Fruit fly (Drosophila melanogaster): ENCODE results near the gene CG14841.

Gene CG14841

dm6 chr3R:14277894-14278522, 15.8 kb upstream of the CG14841 start (continued):
- peak; percentile 32 for TF ChIP-seq ems (GFP tag; optimal IDR thresholded peaks at IDR 0.05)
- no peak for TF ChIP-seq CG3281 (GFP tag; optimal IDR thresholded peaks at IDR 0.05)
- TF ChIP-seq CHES-1-like (GFP tag; optimal IDR thresholded peaks at IDR 0.05), result no peak
- TF ChIP-seq gcm (GFP tag; optimal IDR thresholded peaks at IDR 0.05), result no peak
- TF ChIP-seq CG10147 (GFP tag; optimal IDR thresholded peaks at IDR 0.05), result no peak
- TF ChIP-seq br (optimal IDR thresholded peaks at IDR 0.05), result no peak
- TF ChIP-seq gcm2 (GFP tag; optimal IDR thresholded peaks at IDR 0.05), result peak; percentile 18
- TF ChIP-seq Bgb (GFP tag; IDR thresholded peaks at IDR 0.05; ENCODE audit: partially characterized antibody), result no peak
- peak; percentile 3 for TF ChIP-seq CG9797 (GFP tag; optimal IDR thresholded peaks at IDR 0.05)
- peak; percentile 89 for TF ChIP-seq CG6813 (GFP tag; optimal IDR thresholded peaks at IDR 0.05)
- TF ChIP-seq CkIIα-i1 (GFP tag; IDR thresholded peaks at IDR 0.05), result no peak
- TF ChIP-seq CG4404 (GFP tag; IDR thresholded peaks at IDR 0.05), result peak; percentile 93
- TF ChIP-seq bowl (GFP tag; IDR thresholded peaks at IDR 0.05), result peak; percentile 61; the same call in 1 of the 2 replicates
- peak; percentile 47 for TF ChIP-seq CG5245 (GFP tag; optimal IDR thresholded peaks at IDR 0.05)
- TF ChIP-seq sd (tag; optimal IDR thresholded peaks at IDR 0.05), result no peak
- TF ChIP-seq emc (GFP tag; optimal IDR thresholded peaks at IDR 0.05), result no peak
- no peak for TF ChIP-seq Jarid2 (GFP tag; optimal IDR thresholded peaks at IDR 0.05)
- TF ChIP-seq CG9876 (GFP tag; optimal IDR thresholded peaks at IDR 0.05), result no peak
- peak; percentile 84 for TF ChIP-seq sob (GFP tag; IDR thresholded peaks at IDR 0.05)
- TF ChIP-seq da (GFP tag; optimal IDR thresholded peaks at IDR 0.05), result no peak

- TF ChIP-seq nom (GFP tag; optimal IDR thresholded peaks at IDR 0.05) (peak; percentile 43), CG12942 (GFP tag; optimal IDR thresholded peaks at IDR 0.05) (no peak)
Measured at dm6 chr3R:14275519-14276172, 13.4 kb upstream of the CG14841 start.

- no peak for TF ChIP-seq CG6791 (GFP tag; IDR thresholded peaks at IDR 0.05; ENCODE audit: partially characterized antibody)
- no peak for TF ChIP-seq CG13624 (GFP tag; optimal IDR thresholded peaks at IDR 0.05)
- TF ChIP-seq trh (GFP tag; optimal IDR thresholded peaks at IDR 0.05), result no peak
- TF ChIP-seq vfl (GFP tag; optimal IDR thresholded peaks at IDR 0.05), result no peak
- no peak for TF ChIP-seq ase (GFP tag; IDR thresholded peaks at IDR 0.05)
- no peak for TF ChIP-seq HLHmδ (GFP tag; optimal IDR thresholded peaks at IDR 0.05)
- TF ChIP-seq CG18599 (GFP tag; optimal IDR thresholded peaks at IDR 0.05), result no peak
- TF ChIP-seq fd102C (GFP tag; optimal IDR thresholded peaks at IDR 0.05), result no peak
- no peak for TF ChIP-seq CG7839 (tag; optimal IDR thresholded peaks at IDR 0.05)
- no peak for TF ChIP-seq unpg (GFP tag; optimal IDR thresholded peaks at IDR 0.05)
- TF ChIP-seq Opbp (GFP tag; IDR thresholded peaks at IDR 0.05; ENCODE audit: partially characterized antibody), result no peak
- no peak for TF ChIP-seq Ssrp (tag; optimal IDR thresholded peaks at IDR 0.05)
- no peak for TF ChIP-seq phol (tag; optimal IDR thresholded peaks at IDR 0.05)
- TF ChIP-seq Ets97D (GFP tag; optimal IDR thresholded peaks at IDR 0.05), result no peak
- no peak for TF ChIP-seq CG12071 (GFP tag; optimal IDR thresholded peaks at IDR 0.05)
- no peak for TF ChIP-seq org-1 (GFP tag; optimal IDR thresholded peaks at IDR 0.05)
- TF ChIP-seq Sin3A (optimal IDR thresholded peaks at IDR 0.05), result no peak
Measured at dm6 chr3R:14261113-14261512, 1.1 kb downstream of the CG14841 start, which contains the start of gene CG14840. Gene CG14840 (minus strand): TSS chr3R:14261213.

All from whole organism, embryonic.